Fruit fly (Drosophila melanogaster) whole organism, pupa: ENCODE data around the gene CG9331.
A peak's percentile ranks its signal among the peaks of the same experiment; 100 is the strongest.

ENCODE experiments used
- CG10348 ChIP-seq: fragments of 200-800 bp; sonication (Bioruptor generic); IDR thresholded peaks from 2 replicates; pipeline ENCODE4 v1.3.6; 2022; ENCODE audit warnings: missing biosample characterization, missing genetic modification characterization
- CG12605 ChIP-seq: fragments of 200-800 bp; sonication (Bioruptor generic); IDR thresholded peaks from 2 replicates; pipeline ENCODE4 v1.3.6; 2022; ENCODE audit warnings: missing biosample characterization, missing genetic modification characterization
- CG14655 ChIP-seq: fragments of 200-800 bp; sonication (Bioruptor generic); optimal IDR thresholded peaks from 3 replicates; lab custom pipeline; 2017; ENCODE audit warnings: mild to moderate bottlenecking, missing biosample characterization, missing genetic modification reagents, missing genetic modification characterization
- CG15710 ChIP-seq: fragments of 200-800 bp; sonication (Bioruptor generic); optimal IDR thresholded peaks from 2 replicates; lab custom pipeline; 2018; ENCODE audit warnings: missing biosample characterization, mild to moderate bottlenecking, missing genetic modification characterization, moderate library complexity
- CG17806 ChIP-seq: fragments of 200-800 bp; sonication (Bioruptor generic); optimal IDR thresholded peaks from 2 replicates; lab custom pipeline; 2018; ENCODE audit warnings: missing biosample characterization, mild to moderate bottlenecking, missing genetic modification characterization, moderate library complexity
- CG32121 ChIP-seq: fragments of 200-800 bp; sonication (Bioruptor generic); IDR thresholded peaks from 2 replicates; pipeline ENCODE4 v1.3.6; 2022; ENCODE audit warnings: missing biosample characterization, missing genetic modification characterization
- CG4496 ChIP-seq: fragments of 200-800 bp; sonication (Bioruptor generic); IDR thresholded peaks from 3 replicates; pipeline ENCODE4 v1.3.6; 2022; ENCODE audit warnings: missing biosample characterization, missing genetic modification characterization
- CG8301 ChIP-seq: fragments of 200-800 bp; sonication (Bioruptor generic); optimal IDR thresholded peaks from 2 replicates; lab custom pipeline; 2018; ENCODE audit warnings: missing biosample characterization, mild to moderate bottlenecking, missing genetic modification characterization
- D1 ChIP-seq: fragments of 200-800 bp; sonication (Bioruptor generic); optimal IDR thresholded peaks from 2 replicates; lab custom pipeline; 2018; ENCODE audit warnings: missing biosample characterization, mild to moderate bottlenecking, missing genetic modification characterization, moderate library complexity
- EcR ChIP-seq: fragments of 200-800 bp; sonication (Bioruptor generic); optimal IDR thresholded peaks from 3 replicates; lab custom pipeline; 2019; ENCODE audit warnings: missing biosample characterization, missing genetic modification characterization, mild to moderate bottlenecking, moderate library complexity, missing genetic modification reagents
- Snoo ChIP-seq: fragments of 200-800 bp; sonication (Bioruptor generic); optimal IDR thresholded peaks from 3 replicates; lab custom pipeline; 2017; ENCODE audit warnings: missing biosample characterization, mild to moderate bottlenecking, missing genetic modification characterization, inconsistent platforms
- rn ChIP-seq: fragments of 200-800 bp; sonication (Bioruptor generic); IDR thresholded peaks from 2 replicates; pipeline ENCODE4 v1.3.6; 2022; ENCODE audit warnings: missing biosample characterization, missing genetic modification characterization

DNA sequence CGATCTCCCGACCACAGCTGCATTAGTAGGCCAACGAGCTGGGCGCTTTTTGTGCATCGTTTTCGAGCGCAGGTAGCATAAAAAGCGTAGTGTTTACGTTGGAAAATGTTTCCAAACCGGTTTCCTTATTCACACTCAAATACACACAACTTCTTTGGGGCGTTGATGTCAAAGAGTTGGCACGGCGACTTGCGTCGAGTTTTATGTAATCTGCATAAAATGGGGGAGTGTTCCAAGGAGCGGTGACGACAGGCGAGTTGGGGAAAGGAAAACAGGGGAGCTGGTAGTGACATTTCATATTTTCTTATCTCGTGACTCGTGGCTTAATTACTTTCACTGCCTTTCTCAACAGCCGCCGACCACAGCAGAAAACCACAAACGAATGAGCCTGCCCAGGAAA is 28.0 kb upstream of the CG9331 start:
- TF ChIP-seq CG14655 (GFP tag; lab: Kevin White, UChicago) (no peak), rn (GFP tag; lab: Robert Waterston, UW) (no peak), CG32121 (GFP tag; lab: Robert Waterston, UW) (no peak), CG4496 (GFP tag; lab: Robert Waterston, UW) (peak; percentile 78), CG12605 (GFP tag; lab: Robert Waterston, UW) (no peak), CG8301 (tag; lab: Kevin White, UChicago) (no peak), EcR (GFP tag; lab: Kevin White, UChicago) (no peak), CG10348 (GFP tag; lab: Robert Waterston, UW) (no peak), Snoo (no peak), D1 (tag; lab: Kevin White, UChicago) (no peak), CG17806 (no peak), CG15710 (no peak)
